Fruit fly (Drosophila melanogaster): ENCODE results near the gene z.

dm6 chrX:2457863-2458458 is 10.4 kb downstream of the z start:
- TF ChIP-seq CTCF (optimal IDR thresholded peaks at IDR 0.05) (no peak), CG8478 (optimal IDR thresholded peaks at IDR 0.05) (no peak)
